Fruit fly (Drosophila melanogaster) whole organism, embryonic: Measurements from ENCODE around the gene CG32295.

Experiments
- Atf3 ChIP-seq: fragments of 200-800 bp; sonication (Bioruptor generic); optimal IDR thresholded peaks from 3 replicates; lab custom pipeline; 2016; ENCODE audit warnings: missing biosample characterization, missing genetic modification characterization
- B-H2 ChIP-seq: fragments of 200-800 bp; sonication (Bioruptor generic); optimal IDR thresholded peaks from 2 replicates; lab custom pipeline; 2018; ENCODE audit warnings: missing biosample characterization, mild to moderate bottlenecking, missing genetic modification characterization
- C15 ChIP-seq: fragments of 200-800 bp; sonication (Bioruptor generic); IDR thresholded peaks from 3 replicates; pipeline ENCODE4 v1.3.6; 2022; ENCODE audit warnings: missing biosample characterization, missing genetic modification characterization
- CG10543 ChIP-seq: fragments of 200-800 bp; sonication (Bioruptor generic); optimal IDR thresholded peaks from 3 replicates; lab custom pipeline; 2017; ENCODE audit warnings: missing biosample characterization, mild to moderate bottlenecking, missing genetic modification characterization, moderate library complexity
- CG11398 ChIP-seq: fragments of 200-800 bp; sonication (Bioruptor generic); optimal IDR thresholded peaks from 2 replicates; lab custom pipeline; 2016; ENCODE audit warnings: missing biosample characterization, missing genetic modification characterization
- CG12071 ChIP-seq: fragments of 200-800 bp; sonication (Bioruptor generic); optimal IDR thresholded peaks from 3 replicates; lab custom pipeline; 2018; ENCODE audit warnings: missing biosample characterization, mild to moderate bottlenecking, missing genetic modification characterization
- CG12659 ChIP-seq: fragments of 200-800 bp; sonication (Bioruptor generic); optimal IDR thresholded peaks from 3 replicates; lab custom pipeline; 2017; ENCODE audit warnings: mild to moderate bottlenecking, missing biosample characterization, missing genetic modification reagents, missing genetic modification characterization
- CG13123 ChIP-seq: fragments of 200-800 bp; sonication (Bioruptor generic); optimal IDR thresholded peaks from 2 replicates; lab custom pipeline; 2016; ENCODE audit warnings: missing biosample characterization, missing genetic modification characterization
- CG13775 ChIP-seq: fragments of 200-800 bp; sonication (Bioruptor generic); optimal IDR thresholded peaks from 3 replicates; lab custom pipeline; 2017; ENCODE audit warnings: missing biosample characterization, mild to moderate bottlenecking, missing genetic modification characterization
- CG14441 ChIP-seq: fragments of 200-800 bp; sonication (Bioruptor generic); IDR thresholded peaks from 2 replicates; pipeline ENCODE4 v1.3.6; 2022; ENCODE audit warnings: missing biosample characterization, missing genetic modification characterization
- CG14860 ChIP-seq: fragments of 200-800 bp; sonication (Bioruptor generic); IDR thresholded peaks from 3 replicates; pipeline ENCODE4 v1.3.6; 2022; ENCODE audit warnings: missing biosample characterization, missing genetic modification characterization; ENCODE audit not compliant: partially characterized antibody
- CG1529 ChIP-seq: fragments of 200-800 bp; sonication (Bioruptor generic); optimal IDR thresholded peaks from 3 replicates; lab custom pipeline; 2018; ENCODE audit warnings: missing biosample characterization, missing genetic modification characterization
- CG16813 ChIP-seq: fragments of 200-800 bp; sonication (Bioruptor generic); IDR thresholded peaks from 3 replicates; pipeline ENCODE4 v1.3.6; 2022; ENCODE audit warnings: missing biosample characterization, missing genetic modification characterization; ENCODE audit not compliant: partially characterized antibody
- CG17361 ChIP-seq: fragments of 200-800 bp; sonication (Bioruptor generic); IDR thresholded peaks from 3 replicates; pipeline ENCODE4 v1.3.6; 2022; ENCODE audit warnings: missing biosample characterization, missing genetic modification characterization
- CG17612 ChIP-seq: fragments of 200-800 bp; sonication (Bioruptor generic); IDR thresholded peaks from 2 replicates; pipeline ENCODE4 v1.3.6; 2022; ENCODE audit warnings: missing biosample characterization, missing genetic modification characterization
- CG17829 ChIP-seq: fragments of 200-800 bp; optimal IDR thresholded peaks from 2 replicates; lab custom pipeline; 2019; ENCODE audit warnings: missing biosample characterization, mild to moderate bottlenecking, missing genetic modification characterization, moderate library complexity
- CG2202 ChIP-seq: fragments of 200-800 bp; sonication (Bioruptor generic); optimal IDR thresholded peaks from 2 replicates; lab custom pipeline; 2018; ENCODE audit warnings: missing biosample characterization, mild to moderate bottlenecking, missing genetic modification characterization
- CG2678 ChIP-seq: fragments of 200-800 bp; sonication (Bioruptor generic); optimal IDR thresholded peaks from 3 replicates; lab custom pipeline; 2019; ENCODE audit warnings: missing biosample characterization, mild to moderate bottlenecking, missing genetic modification characterization, moderate library complexity
- CG4854 ChIP-seq: fragments of 200-800 bp; sonication (Bioruptor generic); optimal IDR thresholded peaks from 2 replicates; lab custom pipeline; 2016; ENCODE audit warnings: missing biosample characterization, missing genetic modification characterization, inconsistent platforms
- CG5245 ChIP-seq: fragments of 200-800 bp; sonication (Bioruptor generic); optimal IDR thresholded peaks from 3 replicates; lab custom pipeline; 2016; ENCODE audit warnings: missing biosample characterization, missing genetic modification characterization
- CG6683 ChIP-seq: fragments of 200-800 bp; sonication (Bioruptor generic); optimal IDR thresholded peaks from 2 replicates; lab custom pipeline; 2017; ENCODE audit warnings: missing biosample characterization, mild to moderate bottlenecking, missing genetic modification characterization, missing genetic modification reagents
- CG7372 ChIP-seq: fragments of 200-800 bp; sonication (Bioruptor generic); IDR thresholded peaks from 2 replicates; pipeline ENCODE4 v1.3.6; 2022; ENCODE audit warnings: missing biosample characterization, missing genetic modification characterization
- CG8478 ChIP-seq: fragments of >200 bp; optimal IDR thresholded peaks from 2 replicates; lab custom pipeline; 2018
- CG8944 ChIP-seq: fragments of 200-800 bp; sonication (Bioruptor generic); optimal IDR thresholded peaks from 3 replicates; lab custom pipeline; 2016; ENCODE audit warnings: missing biosample characterization, missing genetic modification characterization
- HHEX ChIP-seq: fragments of 200-800 bp; sonication (Bioruptor generic); optimal IDR thresholded peaks from 3 replicates; lab custom pipeline; 2017; ENCODE audit warnings: missing biosample characterization, mild to moderate bottlenecking, missing genetic modification characterization, missing genetic modification reagents
- HLH3B ChIP-seq: fragments of 200-800 bp; sonication (Bioruptor generic); IDR thresholded peaks from 2 replicates; pipeline ENCODE4 v1.3.6; 2022; ENCODE audit warnings: missing biosample characterization, missing genetic modification characterization
- Hr39 ChIP-seq: fragments of >200 bp; optimal IDR thresholded peaks from 2 replicates; lab custom pipeline; 2017
- Mad ChIP-seq: fragments of 200-800 bp; sonication (Bioruptor generic); optimal IDR thresholded peaks from 2 replicates; lab custom pipeline; 2016; ENCODE audit warnings: missing biosample characterization, missing genetic modification characterization
- NK7.1 ChIP-seq: fragments of 200-800 bp; sonication (Bioruptor generic); optimal IDR thresholded peaks from 3 replicates; lab custom pipeline; 2016; ENCODE audit warnings: missing biosample characterization, missing genetic modification characterization
- Neu2 ChIP-seq: fragments of 200-800 bp; sonication (Bioruptor generic); optimal IDR thresholded peaks from 3 replicates; lab custom pipeline; 2016; ENCODE audit warnings: missing biosample characterization, missing genetic modification characterization, borderline replicate concordance
- Nf-YC ChIP-seq: fragments of 200-800 bp; optimal IDR thresholded peaks from 3 replicates; lab custom pipeline; 2019; ENCODE audit warnings: missing biosample characterization, mild to moderate bottlenecking, missing genetic modification characterization, moderate library complexity
- Oli ChIP-seq: fragments of 200-800 bp; sonication (Bioruptor generic); optimal IDR thresholded peaks from 2 replicates; lab custom pipeline; 2018; ENCODE audit warnings: missing biosample characterization, mild to moderate bottlenecking, missing genetic modification characterization, moderate library complexity
- Opbp ChIP-seq: fragments of 200-800 bp; sonication (Bioruptor generic); IDR thresholded peaks from 3 replicates; pipeline ENCODE4 v1.3.6; 2022; ENCODE audit warnings: missing biosample characterization, missing genetic modification characterization; ENCODE audit not compliant: partially characterized antibody
- Spps ChIP-seq: fragments of 200-800 bp; sonication (Bioruptor generic); optimal IDR thresholded peaks from 2 replicates; lab custom pipeline; 2018; ENCODE audit warnings: missing biosample characterization, mild to moderate bottlenecking, missing genetic modification characterization
- Sry-β ChIP-seq: fragments of 200-800 bp; sonication (Bioruptor generic); optimal IDR thresholded peaks from 2 replicates; lab custom pipeline; 2018; ENCODE audit warnings: missing biosample characterization, mild to moderate bottlenecking, missing genetic modification characterization, moderate library complexity
- ara ChIP-seq: fragments of 200-800 bp; sonication (Bioruptor generic); IDR thresholded peaks from 2 replicates; pipeline ENCODE4 v1.3.6; 2022; ENCODE audit warnings: missing biosample characterization, missing genetic modification characterization
- az2 ChIP-seq: fragments of 200-800 bp; sonication (Bioruptor generic); optimal IDR thresholded peaks from 3 replicates; lab custom pipeline; 2016; ENCODE audit warnings: missing biosample characterization, missing genetic modification characterization
- bbx ChIP-seq: fragments of 200-800 bp; sonication (Bioruptor generic); IDR thresholded peaks from 2 replicates; pipeline ENCODE4 v1.3.6; 2022; ENCODE audit warnings: missing biosample characterization, missing genetic modification characterization; ENCODE audit not compliant: partially characterized antibody
- ems ChIP-seq: fragments of 200-800 bp; sonication (Bioruptor generic); optimal IDR thresholded peaks from 3 replicates; lab custom pipeline; 2016; ENCODE audit warnings: missing biosample characterization, missing genetic modification characterization
- fd3F ChIP-seq: fragments of 200-800 bp; sonication (Bioruptor generic); optimal IDR thresholded peaks from 2 replicates; lab custom pipeline; 2018; ENCODE audit warnings: missing biosample characterization, mild to moderate bottlenecking, missing genetic modification characterization, moderate library complexity
- fd96Cb ChIP-seq: fragments of 200-800 bp; sonication (Bioruptor generic); optimal IDR thresholded peaks from 2 replicates; lab custom pipeline; 2018; ENCODE audit warnings: missing biosample characterization, mild to moderate bottlenecking, missing genetic modification characterization, moderate library complexity
- ham ChIP-seq: fragments of 200-800 bp; sonication (Bioruptor generic); IDR thresholded peaks from 2 replicates; pipeline ENCODE4 v1.3.6; 2022; ENCODE audit warnings: missing biosample characterization, missing genetic modification characterization
- ind ChIP-seq: fragments of 200-800 bp; sonication (Bioruptor generic); optimal IDR thresholded peaks from 3 replicates; lab custom pipeline; 2016; ENCODE audit warnings: missing biosample characterization, missing genetic modification characterization
- lmd ChIP-seq: fragments of 200-800 bp; sonication (Bioruptor generic); IDR thresholded peaks from 2 replicates; pipeline ENCODE4 v1.3.6; 2022; ENCODE audit warnings: missing biosample characterization, missing genetic modification characterization
- org-1 ChIP-seq: fragments of 200-800 bp; sonication (Bioruptor generic); optimal IDR thresholded peaks from 2 replicates; lab custom pipeline; 2017; ENCODE audit warnings: missing biosample characterization, missing genetic modification characterization
- otp ChIP-seq: fragments of 200-800 bp; sonication (Bioruptor generic); IDR thresholded peaks from 3 replicates; pipeline ENCODE4, ENCODE4 v1.3.6; 2022; ENCODE audit warnings: missing biosample characterization, missing genetic modification characterization
- ranshi ChIP-seq: fragments of 200-800 bp; sonication (Bioruptor generic); IDR thresholded peaks from 2 replicates; pipeline ENCODE4 v1.3.6; 2022; ENCODE audit warnings: missing biosample characterization, missing genetic modification characterization
- row ChIP-seq: fragments of 200-800 bp; sonication (Bioruptor generic); IDR thresholded peaks from 3 replicates; pipeline ENCODE4 v1.3.6; 2022; ENCODE audit warnings: missing biosample characterization, missing genetic modification characterization
- sc ChIP-seq, 3 experiments: fragments of >200 bp in 2 of 3; fragments of 200-800 bp in 1 of 3; sonication (Bioruptor generic) in 1 of 3; optimal IDR thresholded peaks; 2 replicates in 2 of 3; 3 replicates in 1 of 3; lab custom pipeline; 2017; ENCODE audit warnings: mild to moderate bottlenecking in 1 of 3, missing biosample characterization in 1 of 3, missing genetic modification characterization in 1 of 3, missing genetic modification reagents in 1 of 3
- schlank ChIP-seq: fragments of 200-800 bp; sonication (Bioruptor generic); optimal IDR thresholded peaks from 2 replicates; lab custom pipeline; 2018; ENCODE audit warnings: missing biosample characterization, mild to moderate bottlenecking, missing genetic modification characterization
- sd ChIP-seq: fragments of 200-800 bp; sonication (Bioruptor generic); optimal IDR thresholded peaks from 3 replicates; lab custom pipeline; 2018; ENCODE audit warnings: missing biosample characterization, mild to moderate bottlenecking, missing genetic modification characterization, moderate library complexity

CG32295 gene

DNA sequence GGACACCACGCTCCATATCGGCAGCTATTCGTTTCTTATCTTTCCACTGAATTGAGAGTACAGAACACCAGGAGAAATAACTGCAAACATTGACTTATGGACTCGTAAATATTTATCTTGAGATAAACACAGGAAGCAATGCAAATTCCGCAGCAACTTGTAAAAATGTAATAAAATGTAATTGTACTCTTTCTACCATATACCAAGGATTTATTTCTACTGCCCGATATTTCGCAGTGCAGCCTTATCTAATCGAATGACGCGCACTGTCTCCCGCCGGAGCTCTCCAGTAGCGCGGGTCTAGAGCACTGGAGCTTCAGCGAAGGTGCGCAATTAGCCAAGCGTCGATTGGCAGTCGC is 32.6 kb downstream of the CG32295 start (continued):
- TF ChIP-seq schlank (tag; lab: Kevin White, UChicago) (peak; percentile 87), Mad (peak; percentile 22), CG2678 (tag; lab: Kevin White, UChicago) (peak; percentile 94), otp (GFP tag; lab: Robert Waterston, UW) (peak; percentile 84), CG4854 (peak; percentile 82), CG8944 (GFP tag; lab: Kevin White, UChicago) (peak; percentile 44), Sry-β (no peak), C15 (GFP tag; lab: Robert Waterston, UW) (peak; percentile 85; the same call in 2 of the 3 replicates), B-H2 (peak; percentile 37), ranshi (peak; percentile 91), NK7.1 (GFP tag; lab: Kevin White, UChicago) (peak; percentile 76), CG6683 (GFP tag; lab: Kevin White, UChicago) (peak; percentile 63), CG13775 (GFP tag; lab: Kevin White, UChicago) (peak; percentile 72), CG7372 (GFP tag; lab: Robert Waterston, UW) (peak; percentile 86), HLH3B (peak; percentile 90), CG12659 (GFP tag; lab: Kevin White, UChicago) (peak; percentile 80), HHEX (GFP tag; lab: Kevin White, UChicago) (peak; percentile 91), Atf3 (GFP tag; lab: Kevin White, UChicago) (no peak), org-1 (peak; percentile 80), Neu2 (peak; percentile 48), CG1529 (GFP tag; lab: Kevin White, UChicago) (peak; percentile 21), Oli (tag; lab: Kevin White, UChicago) (peak; percentile 74), az2 (peak; percentile 63), CG17612 (peak; percentile 85), sc (optimal IDR thresholded peaks at IDR 0.05; lab: Kevin White, UChicago) (no peak), sc (GFP tag; optimal IDR thresholded peaks at IDR 0.05; lab: Kevin White, UChicago) (peak; percentile 21), bbx (GFP tag; lab: Robert Waterston, UW) (no peak), CG11398 (GFP tag; lab: Kevin White, UChicago) (no peak), CG14441 (GFP tag; lab: Robert Waterston, UW) (peak; percentile 93), sd (tag; lab: Kevin White, UChicago) (peak; percentile 57), CG17361 (GFP tag; lab: Robert Waterston, UW) (peak; percentile 85), ham (GFP tag; lab: Robert Waterston, UW) (peak; percentile 80), row (GFP tag; lab: Robert Waterston, UW) (peak; percentile 97), fd3F (GFP tag; lab: Kevin White, UChicago) (peak; percentile 78), CG13123 (GFP tag; lab: Kevin White, UChicago) (no peak), CG17829 (tag; lab: Kevin White, UChicago) (peak; percentile 78), Spps (tag; lab: Kevin White, UChicago) (peak; percentile 19), CG16813 (no peak), Opbp (no peak), Hr39 (lab: Kevin White, UChicago) (no peak), CG8478 (lab: Kevin White, UChicago) (no peak), CG10543 (GFP tag; lab: Kevin White, UChicago) (peak; percentile 82), ems (GFP tag; lab: Kevin White, UChicago) (peak; percentile 76), fd96Cb (tag; lab: Kevin White, UChicago) (peak; percentile 80), CG12071 (GFP tag; lab: Kevin White, UChicago) (peak; percentile 79), CG2202 (tag; lab: Kevin White, UChicago) (no peak), CG14860 (GFP tag; lab: Robert Waterston, UW) (no peak), ind (GFP tag; lab: Kevin White, UChicago) (peak; percentile 91), Nf-YC (tag; lab: Kevin White, UChicago) (peak; percentile 66), CG5245 (GFP tag; lab: Kevin White, UChicago) (peak; percentile 82), ara (GFP tag; lab: Robert Waterston, UW) (peak; percentile 89), lmd (GFP tag; lab: Robert Waterston, UW) (peak; percentile 90)
